Fruit fly (Drosophila melanogaster) whole organism, embryonic: ENCODE measurements around the gene Pcyt1.

Experiments used
- CG10321 ChIP-seq: fragments of 200-800 bp; sonication (Bioruptor generic); IDR thresholded peaks from 2 replicates; pipeline ENCODE4 v1.3.6; 2022; ENCODE audit warnings: missing biosample characterization, missing genetic modification characterization
- CG10543 ChIP-seq: fragments of 200-800 bp; sonication (Bioruptor generic); optimal IDR thresholded peaks from 3 replicates; lab custom pipeline; 2017; ENCODE audit warnings: missing biosample characterization, mild to moderate bottlenecking, missing genetic modification characterization, moderate library complexity
- CG10979 ChIP-seq: fragments of 200-800 bp; sonication (Bioruptor generic); optimal IDR thresholded peaks from 2 replicates; lab custom pipeline; 2018; ENCODE audit warnings: missing biosample characterization, mild to moderate bottlenecking, missing genetic modification characterization, moderate library complexity
- CG12104 ChIP-seq: fragments of 200-800 bp; sonication (Bioruptor generic); optimal IDR thresholded peaks from 3 replicates; lab custom pipeline; 2016; ENCODE audit warnings: missing biosample characterization, missing genetic modification characterization
- CG12236 ChIP-seq: fragments of 200-800 bp; sonication (Bioruptor generic); optimal IDR thresholded peaks from 2 replicates; lab custom pipeline; 2016; ENCODE audit warnings: missing biosample characterization, missing genetic modification characterization
- CG12391 ChIP-seq: fragments of 200-800 bp; sonication (Bioruptor generic); optimal IDR thresholded peaks from 3 replicates; lab custom pipeline; 2018; ENCODE audit warnings: missing biosample characterization, mild to moderate bottlenecking, missing genetic modification characterization, moderate library complexity
- CG12744 ChIP-seq: fragments of 200-800 bp; sonication (Bioruptor generic); optimal IDR thresholded peaks from 2 replicates; lab custom pipeline; 2016; ENCODE audit warnings: missing biosample characterization, missing genetic modification characterization
- CG13296 ChIP-seq: fragments of 200-800 bp; sonication (Bioruptor generic); optimal IDR thresholded peaks from 3 replicates; lab custom pipeline; 2018; ENCODE audit warnings: missing biosample characterization, mild to moderate bottlenecking, missing genetic modification characterization
- CG13894 ChIP-seq: fragments of 200-800 bp; sonication (Bioruptor generic); optimal IDR thresholded peaks from 3 replicates; lab custom pipeline; 2018; ENCODE audit warnings: missing biosample characterization, mild to moderate bottlenecking, missing genetic modification characterization, moderate library complexity
- CG1647 ChIP-seq: fragments of 200-800 bp; sonication (Bioruptor generic); optimal IDR thresholded peaks from 3 replicates; lab custom pipeline; 2016; ENCODE audit warnings: missing biosample characterization, missing genetic modification characterization
- CG18011 ChIP-seq: fragments of 200-800 bp; sonication (Bioruptor generic); optimal IDR thresholded peaks from 2 replicates; lab custom pipeline; 2017; ENCODE audit warnings: missing biosample characterization, missing genetic modification characterization, mild to moderate bottlenecking, moderate library complexity, missing genotype
- CG18262 ChIP-seq: fragments of 200-800 bp; optimal IDR thresholded peaks from 3 replicates; lab custom pipeline; 2019; ENCODE audit warnings: missing biosample characterization, mild to moderate bottlenecking, missing genetic modification characterization, moderate library complexity
- CG1832 ChIP-seq: fragments of 200-800 bp; sonication (Bioruptor generic); optimal IDR thresholded peaks from 2 replicates; lab custom pipeline; 2017; ENCODE audit warnings: missing biosample characterization, mild to moderate bottlenecking, missing genetic modification characterization, inconsistent platforms
- CG2712 ChIP-seq: fragments of 200-800 bp; optimal IDR thresholded peaks from 3 replicates; lab custom pipeline; 2019; ENCODE audit warnings: missing biosample characterization, mild to moderate bottlenecking, missing genetic modification characterization, moderate library complexity
- CG32532 ChIP-seq: fragments of 200-800 bp; sonication (Bioruptor generic); IDR thresholded peaks from 2 replicates; pipeline ENCODE4 v1.3.6; 2022; ENCODE audit warnings: missing biosample characterization, missing genetic modification characterization
- CG34376 ChIP-seq: fragments of 200-800 bp; sonication (Bioruptor generic); optimal IDR thresholded peaks from 2 replicates; lab custom pipeline; 2018; ENCODE audit warnings: missing biosample characterization, mild to moderate bottlenecking, missing genetic modification characterization
- CG4360 ChIP-seq: fragments of 200-800 bp; sonication (Bioruptor generic); IDR thresholded peaks from 2 replicates; pipeline ENCODE4 v1.3.6; 2022; ENCODE audit warnings: missing biosample characterization, missing genetic modification characterization
- CG4617 ChIP-seq: fragments of 200-800 bp; sonication (Bioruptor generic); optimal IDR thresholded peaks from 3 replicates; lab custom pipeline; 2016; ENCODE audit warnings: missing biosample characterization, missing genetic modification characterization, borderline replicate concordance
- CG5245 ChIP-seq: fragments of 200-800 bp; sonication (Bioruptor generic); optimal IDR thresholded peaks from 3 replicates; lab custom pipeline; 2016; ENCODE audit warnings: missing biosample characterization, missing genetic modification characterization
- CG7271 ChIP-seq: fragments of 200-800 bp; sonication (Bioruptor generic); optimal IDR thresholded peaks from 2 replicates; lab custom pipeline; 2018; ENCODE audit warnings: missing biosample characterization, mild to moderate bottlenecking, missing genetic modification characterization, moderate library complexity
- CG9609 ChIP-seq: fragments of 200-800 bp; sonication (Bioruptor generic); optimal IDR thresholded peaks from 3 replicates; lab custom pipeline; 2016; ENCODE audit warnings: missing biosample characterization, missing genetic modification characterization
- CG9727 ChIP-seq: fragments of 200-800 bp; sonication (Bioruptor generic); optimal IDR thresholded peaks from 3 replicates; lab custom pipeline; 2017; ENCODE audit warnings: missing biosample characterization, mild to moderate bottlenecking, missing genetic modification characterization
- CG9817 ChIP-seq: fragments of 200-800 bp; sonication (Bioruptor generic); optimal IDR thresholded peaks from 2 replicates; lab custom pipeline; 2018; ENCODE audit warnings: missing biosample characterization, mild to moderate bottlenecking, missing genetic modification characterization, moderate library complexity
- CHES-1-like ChIP-seq: fragments of 200-800 bp; sonication (Bioruptor generic); optimal IDR thresholded peaks from 2 replicates; lab custom pipeline; 2016; ENCODE audit warnings: missing biosample characterization, missing genetic modification characterization
- Elba2 ChIP-seq: fragments of 200-800 bp; sonication (Bioruptor generic); optimal IDR thresholded peaks from 3 replicates; lab custom pipeline; 2016; ENCODE audit warnings: missing biosample characterization, missing genetic modification characterization
- Ets65A ChIP-seq: fragments of 200-800 bp; sonication (Bioruptor generic); peaks from one replicate; lab custom pipeline; 2016; ENCODE audit warnings: missing biosample characterization, missing genetic modification characterization
- H15 ChIP-seq: fragments of 200-800 bp; sonication (Bioruptor generic); IDR thresholded peaks from 3 replicates; pipeline ENCODE4 v1.3.6; 2022; ENCODE audit warnings: missing biosample characterization, missing genetic modification characterization
- HLH3B ChIP-seq: fragments of 200-800 bp; sonication (Bioruptor generic); IDR thresholded peaks from 2 replicates; pipeline ENCODE4 v1.3.6; 2022; ENCODE audit warnings: missing biosample characterization, missing genetic modification characterization
- Hey ChIP-seq: fragments of 200-800 bp; sonication (Bioruptor generic); optimal IDR thresholded peaks from 3 replicates; lab custom pipeline; 2018; ENCODE audit warnings: missing biosample characterization, mild to moderate bottlenecking, missing genetic modification characterization
- Hsf ChIP-seq: fragments of 200-800 bp; sonication (Bioruptor generic); optimal IDR thresholded peaks from 3 replicates; lab custom pipeline; 2016; ENCODE audit warnings: missing biosample characterization, missing genetic modification characterization
- MTF-1 ChIP-seq: fragments of 200-800 bp; sonication (Bioruptor generic); optimal IDR thresholded peaks from 2 replicates; lab custom pipeline; 2018; ENCODE audit warnings: missing biosample characterization, mild to moderate bottlenecking, missing genetic modification characterization, borderline replicate concordance
- Taf1 ChIP-seq: fragments of 200-800 bp; sonication (Bioruptor generic); IDR thresholded peaks from 2 replicates; pipeline ENCODE4 v1.3.6; 2022; ENCODE audit warnings: missing biosample characterization, missing genetic modification characterization
- Tbp ChIP-seq: fragments of >200 bp; optimal IDR thresholded peaks from 2 replicates; lab custom pipeline; 2018; ENCODE audit warnings: missing biosample characterization, missing genetic modification characterization
- Xrp1 ChIP-seq: fragments of 200-800 bp; sonication (Bioruptor generic); IDR thresholded peaks from 2 replicates; pipeline ENCODE4 v1.3.6; 2022; ENCODE audit warnings: missing biosample characterization, missing genetic modification characterization
- chm ChIP-seq: fragments of 200-800 bp; sonication (Bioruptor generic); IDR thresholded peaks from 2 replicates; pipeline ENCODE4 v1.3.6; 2022; ENCODE audit warnings: missing biosample characterization, missing genetic modification characterization
- ci ChIP-seq: fragments of 200-800 bp; sonication (Bioruptor generic); IDR thresholded peaks from 3 replicates; pipeline ENCODE4 v1.3.6; 2022; ENCODE audit warnings: missing biosample characterization, missing genetic modification characterization
- dm ChIP-seq: fragments of 200-800 bp; sonication (Bioruptor generic); optimal IDR thresholded peaks from 3 replicates; lab custom pipeline; 2016; ENCODE audit warnings: missing biosample characterization, missing genetic modification characterization
- eyg ChIP-seq: fragments of 200-800 bp; sonication (Bioruptor generic); optimal IDR thresholded peaks from 3 replicates; lab custom pipeline; 2016; ENCODE audit warnings: missing biosample characterization, missing genetic modification characterization
- fd96Cb ChIP-seq: fragments of 200-800 bp; sonication (Bioruptor generic); optimal IDR thresholded peaks from 2 replicates; lab custom pipeline; 2018; ENCODE audit warnings: missing biosample characterization, mild to moderate bottlenecking, missing genetic modification characterization, moderate library complexity
- ham ChIP-seq: fragments of 200-800 bp; sonication (Bioruptor generic); IDR thresholded peaks from 2 replicates; pipeline ENCODE4 v1.3.6; 2022; ENCODE audit warnings: missing biosample characterization, missing genetic modification characterization
- lab ChIP-seq: fragments of 200-800 bp; sonication (Bioruptor generic); optimal IDR thresholded peaks from 3 replicates; lab custom pipeline; 2017; ENCODE audit warnings: missing biosample characterization, missing genetic modification characterization, mild to moderate bottlenecking, moderate library complexity, missing genetic modification reagents
- lbe ChIP-seq: fragments of 200-800 bp; sonication (Bioruptor generic); optimal IDR thresholded peaks from 2 replicates; lab custom pipeline; 2016; ENCODE audit warnings: missing biosample characterization, mild to moderate bottlenecking, missing genetic modification characterization
- pita ChIP-seq: fragments of 200-800 bp; sonication (Bioruptor generic); optimal IDR thresholded peaks from 2 replicates; lab custom pipeline; 2017; ENCODE audit warnings: missing biosample characterization, mild to moderate bottlenecking, missing genetic modification characterization
- repo ChIP-seq: fragments of 200-800 bp; sonication (Bioruptor generic); optimal IDR thresholded peaks from 2 replicates; lab custom pipeline; 2016; ENCODE audit warnings: missing biosample characterization, missing genetic modification characterization
- run ChIP-seq: fragments of 200-800 bp; sonication (Bioruptor generic); optimal IDR thresholded peaks from 3 replicates; lab custom pipeline; 2018; ENCODE audit warnings: missing biosample characterization, mild to moderate bottlenecking, missing genetic modification characterization
- shn ChIP-seq: fragments of 200-800 bp; sonication (Bioruptor generic); optimal IDR thresholded peaks from 3 replicates; lab custom pipeline; 2016; ENCODE audit warnings: missing biosample characterization, missing genetic modification characterization
- sima ChIP-seq: fragments of 200-800 bp; sonication (Bioruptor generic); optimal IDR thresholded peaks from 2 replicates; lab custom pipeline; 2016; ENCODE audit warnings: missing biosample characterization, missing genetic modification characterization
- tll ChIP-seq, 2 experiments: fragments of 200-800 bp in 1 of 2; fragments of >200 bp in 1 of 2; sonication (Bioruptor generic) in 1 of 2; optimal IDR thresholded peaks; 2 replicates each; lab custom pipeline; 2017 to 2019; ENCODE audit warnings: missing biosample characterization in 2 of 2, missing genetic modification characterization in 2 of 2, mild to moderate bottlenecking in 1 of 2, moderate library complexity in 1 of 2
- wek ChIP-seq: fragments of 200-800 bp; sonication (Bioruptor generic); optimal IDR thresholded peaks from 3 replicates; lab custom pipeline; 2018; ENCODE audit warnings: missing biosample characterization, mild to moderate bottlenecking, missing genetic modification characterization, moderate library complexity
- zf30C ChIP-seq: fragments of 200-800 bp; sonication (Bioruptor generic); optimal IDR thresholded peaks from 3 replicates; lab custom pipeline; 2018; ENCODE audit warnings: missing biosample characterization, mild to moderate bottlenecking, missing genetic modification characterization

Pcyt1 gene

DNA sequence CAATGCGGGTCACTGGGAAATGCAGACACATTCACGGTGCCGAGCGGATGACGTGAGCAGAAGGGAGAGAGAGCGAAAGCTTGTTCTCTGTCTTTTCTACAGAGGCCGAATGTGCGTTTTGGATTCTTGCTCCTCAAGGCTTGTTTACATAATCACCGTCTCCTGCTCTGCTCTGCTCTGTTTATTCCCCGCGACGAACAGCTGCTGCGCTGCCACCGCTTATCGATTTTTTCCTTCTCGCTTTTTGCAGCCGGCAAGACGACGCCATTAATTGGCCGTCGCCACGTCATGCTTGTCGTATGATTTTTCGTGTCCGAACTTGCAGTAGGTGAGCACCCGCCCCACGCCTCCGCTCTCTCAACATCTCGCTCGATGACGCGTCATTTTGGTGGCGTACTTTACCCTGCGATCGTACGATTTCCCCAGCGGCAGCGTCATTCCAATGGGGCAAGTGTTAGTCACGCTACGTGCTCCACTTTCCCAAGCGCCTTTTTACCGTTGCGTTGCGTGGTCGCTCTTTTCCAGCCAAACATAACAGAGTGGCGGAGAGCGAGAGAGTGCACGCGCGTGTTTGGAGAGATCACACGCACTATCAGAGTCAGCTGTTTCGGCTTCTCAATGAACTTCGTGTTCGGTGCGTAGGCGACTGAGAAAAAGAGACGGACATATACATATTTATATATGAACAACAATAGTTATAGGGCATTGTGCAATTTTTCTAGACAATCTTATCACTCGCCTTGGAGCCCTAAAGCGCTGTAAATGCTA lies 641 bp downstream of the Pcyt1 start (continued):
- TF ChIP-seq chm (GFP tag; lab: Robert Waterston, UW) (0 out of 2 replicates have a peak, but pooled peaks have one; percentile 8), Tbp (no peak), H15 (GFP tag; lab: Robert Waterston, UW) (no peak), run (tag; lab: Kevin White, UChicago) (no peak), CG18262 (tag; lab: Kevin White, UChicago) (peak; percentile 24), CG9727 (GFP tag; lab: Kevin White, UChicago) (peak; percentile 47), CG4617 (GFP tag; lab: Kevin White, UChicago) (peak; percentile 39), CG10321 (GFP tag; lab: Robert Waterston, UW) (peak; percentile 86), fd96Cb (no peak), CG12104 (GFP tag; lab: Kevin White, UChicago) (no peak), CG12236 (no peak), Hsf (no peak), CG18011 (GFP tag; lab: Kevin White, UChicago) (no peak), dm (GFP tag; lab: Kevin White, UChicago) (peak; percentile 42), CG1832 (GFP tag; lab: Kevin White, UChicago) (peak; percentile 11), eyg (GFP tag; lab: Kevin White, UChicago) (no peak), HLH3B (GFP tag; lab: Robert Waterston, UW) (no peak), Xrp1 (no peak), CG12744 (no peak), MTF-1 (GFP tag; lab: Kevin White, UChicago) (peak; percentile 7), CG2712 (tag; lab: Kevin White, UChicago) (peak; percentile 21), Elba2 (GFP tag; lab: Kevin White, UChicago) (no peak), CG13296 (GFP tag; lab: Kevin White, UChicago) (no peak), CG10979 (tag; lab: Kevin White, UChicago) (peak; percentile 19), Taf1 (GFP tag; lab: Robert Waterston, UW) (no peak), pita (no peak), CG13894 (tag; lab: Kevin White, UChicago) (no peak), Hey (no peak), CG34376 (GFP tag; lab: Kevin White, UChicago) (peak; percentile 46), CG10543 (GFP tag; lab: Kevin White, UChicago) (peak; percentile 50), CG7271 (tag; lab: Kevin White, UChicago) (no peak), zf30C (GFP tag; lab: Kevin White, UChicago) (no peak), shn (GFP tag; lab: Kevin White, UChicago) (peak; percentile 42), CG9817 (tag; lab: Kevin White, UChicago) (no peak), ci (GFP tag; lab: Robert Waterston, UW) (peak; percentile 36; the same call in 1 of the 3 replicates), CG1647 (GFP tag; lab: Kevin White, UChicago) (no peak), CHES-1-like (GFP tag; lab: Kevin White, UChicago) (peak; percentile 29), lab (GFP tag; lab: Kevin White, UChicago) (peak; percentile 31), sima (GFP tag; lab: Kevin White, UChicago) (no peak), CG4360 (0 out of 2 replicates have a peak, but pooled peaks have one; percentile 22), CG12391 (tag; lab: Kevin White, UChicago) (no peak), CG9609 (GFP tag; lab: Kevin White, UChicago) (no peak), wek (GFP tag; lab: Kevin White, UChicago) (no peak), CG32532 (GFP tag; lab: Robert Waterston, UW) (0 out of 2 replicates have a peak, but pooled peaks have one; percentile 4), Ets65A (GFP tag; lab: Kevin White, UChicago) (peak; percentile 70), tll (GFP tag; optimal IDR thresholded peaks at IDR 0.05; lab: Kevin White, UChicago) (no peak), ham (GFP tag; lab: Robert Waterston, UW) (no peak), repo (GFP tag; lab: Kevin White, UChicago) (no peak), CG5245 (GFP tag; lab: Kevin White, UChicago) (no peak), lbe (GFP tag; lab: Kevin White, UChicago) (peak; percentile 12)
